Worm (Caenorhabditis elegans): Measurements from ENCODE around the gene K11D12.11.

The K11D12.11 gene

ce11 chrV:5018810-5019274 is 20.6 kb downstream of the K11D12.11 start, which contains the start of gene srr-4:
TSS of gene srr-4 (plus strand) at chrV:5019224.
- TF ChIP-seq skn-1 (tag; optimal IDR thresholded peaks at IDR 0.05) (peak; percentile 39), fos-1 (tag; optimal IDR thresholded peaks at IDR 0.05) (peak; percentile 66), sma-9 (GFP tag; optimal IDR thresholded peaks at IDR 0.05) (peak; percentile 18), sma-9 (tag; optimal IDR thresholded peaks at IDR 0.05) (no peak), C34F6.9 (tag; optimal IDR thresholded peaks at IDR 0.05) (no peak)

ce11 chrV:5018067-5018466 is 21.3 kb downstream of the K11D12.11 start:
- peak; percentile 55 for TF ChIP-seq sma-9 (GFP tag; optimal IDR thresholded peaks at IDR 0.05)
- TF ChIP-seq sma-9 (tag; optimal IDR thresholded peaks at IDR 0.05) = no peak
- no peak for TF ChIP-seq mdl-1 (tag; optimal IDR thresholded peaks at IDR 0.05)
- no peak for TF ChIP-seq unc-39 (tag; optimal IDR thresholded peaks at IDR 0.05)
- peak; percentile 38 for TF ChIP-seq fos-1 (tag; optimal IDR thresholded peaks at IDR 0.05)
- peak; percentile 42 for TF ChIP-seq Y55F3AM.14 (GFP tag; optimal IDR thresholded peaks at IDR 0.05)

ce11 chrV:5016728-5017127 is 22.7 kb downstream of the K11D12.11 start:
- no peak for TF ChIP-seq sem-4 (tag; optimal IDR thresholded peaks at IDR 0.05)
- no peak for TF ChIP-seq lin-39 (tag; optimal IDR thresholded peaks at IDR 0.05)
- TF ChIP-seq ztf-4 (tag; optimal IDR thresholded peaks at IDR 0.05) = no peak
- TF ChIP-seq elt-3 (tag; optimal IDR thresholded peaks at IDR 0.05) = no peak
- TF ChIP-seq crh-2 (tag; optimal IDR thresholded peaks at IDR 0.05) = no peak
- no peak for TF ChIP-seq nhr-129 (tag; optimal IDR thresholded peaks at IDR 0.05)
- no peak for TF ChIP-seq C34F6.9 (tag; optimal IDR thresholded peaks at IDR 0.05)
- TF ChIP-seq unc-39 (tag; optimal IDR thresholded peaks at IDR 0.05) = no peak
- TF ChIP-seq peb-1 (tag; optimal IDR thresholded peaks at IDR 0.05) = no peak

ce11 chrV:5012193-5012853 is 27.1 kb downstream of the K11D12.11 start, which contains the start of gene srr-6:
TSS of gene srr-6 (plus strand) at chrV:5012803.
- TF ChIP-seq fos-1 (tag; optimal IDR thresholded peaks at IDR 0.05) = peak; percentile 71
- no peak for TF ChIP-seq nhr-10 (tag; optimal IDR thresholded peaks at IDR 0.05)
- no peak for TF ChIP-seq mbf-1 (tag; optimal IDR thresholded peaks at IDR 0.05)

DNA sequence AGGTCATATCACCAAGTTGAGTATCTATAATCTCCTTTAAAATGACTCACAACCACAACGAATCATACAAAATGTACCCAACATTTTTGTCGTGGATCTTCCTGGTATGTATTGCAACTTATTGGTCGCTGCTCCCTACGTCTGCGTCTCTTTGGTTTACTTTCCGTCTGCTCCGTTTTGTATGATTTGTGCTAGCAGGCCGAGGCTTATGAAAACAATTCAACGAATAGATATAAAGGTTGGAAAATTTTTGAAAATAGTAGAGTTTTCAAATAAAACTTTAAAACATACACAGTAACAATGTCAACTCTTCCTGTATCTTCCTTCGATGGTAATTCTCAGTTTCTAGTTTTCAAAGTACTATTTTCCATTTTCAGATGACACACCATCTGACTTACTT is 38.0 kb downstream of the K11D12.11 start, which contains the start of gene srr-8:
TSS of gene srr-8 (plus strand) at position 301 of the 400 bp plus-strand sequence.
- TF ChIP-seq lin-11 (tag; optimal IDR thresholded peaks at IDR 0.05) = no peak

- TF ChIP-seq nhr-21 (tag; optimal IDR thresholded peaks at IDR 0.05) = no peak
- TF ChIP-seq fos-1 (tag; optimal IDR thresholded peaks at IDR 0.05) = peak; percentile 66
Measured at ce11 chrV:5000406-5000805, 39.0 kb downstream of the K11D12.11 start, which contains the start of gene ugt-7. TSS of gene ugt-7 (minus strand) at chrV:5000566.

DNA sequence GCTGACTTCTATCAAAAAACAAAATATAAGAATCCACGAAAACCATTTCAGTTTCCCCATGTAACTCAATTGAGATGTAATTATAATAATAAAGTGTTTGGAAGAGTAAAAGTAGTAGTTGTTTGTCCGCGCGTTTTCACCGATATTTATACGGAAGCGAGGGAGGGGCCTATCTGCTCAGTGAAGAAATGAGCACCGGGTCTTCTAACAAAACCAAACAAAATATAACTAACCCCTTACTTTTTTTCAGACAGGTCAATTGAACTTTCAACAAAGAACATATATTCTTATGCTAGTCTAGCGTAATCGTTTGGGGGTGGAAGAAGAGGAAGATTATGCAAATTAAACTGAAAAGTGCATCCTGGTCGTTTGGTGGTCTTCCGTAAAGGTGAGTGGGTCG is 44.2 kb downstream of the K11D12.11 start, which contains the start of gene ncx-9:
TSS of gene ncx-9 (minus strand) at position 101 of the 400 bp plus-strand sequence.
- TF ChIP-seq ama-1 (optimal IDR thresholded peaks at IDR 0.05) (no peak), elt-3 (tag; optimal IDR thresholded peaks at IDR 0.05) (no peak), nhr-6 (tag; optimal IDR thresholded peaks at IDR 0.05) (no peak), ztf-1 (GFP tag; conservative IDR thresholded peaks at IDR 0.05) (no peak), snpc-4 (tag; optimal IDR thresholded peaks at IDR 0.05) (no peak), fos-1 (tag; optimal IDR thresholded peaks at IDR 0.05) (no peak)

DNA sequence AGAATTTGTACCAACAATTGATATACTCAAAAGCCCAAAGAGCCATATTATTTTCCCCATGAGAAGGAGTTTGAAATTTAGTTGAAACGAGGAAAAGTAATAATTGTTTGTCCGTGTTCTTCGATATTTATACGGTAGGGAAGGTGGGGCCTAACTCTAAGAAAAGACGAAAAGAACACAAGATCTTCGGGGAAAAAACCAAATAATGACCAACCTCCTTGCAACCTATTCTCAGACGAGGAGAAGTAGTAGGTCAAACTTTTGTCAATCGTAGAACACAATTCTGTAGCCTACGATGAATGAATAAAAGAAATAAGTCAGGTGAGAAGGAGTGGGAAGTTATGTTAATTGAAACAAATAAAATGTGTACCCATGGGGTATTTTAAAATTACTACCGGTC is 52.3 kb downstream of the K11D12.11 start, which contains the start of gene ncx-8:
TSS of gene ncx-8 (minus strand) at position 101 of the 400 bp plus-strand sequence.
- TF ChIP-seq nhr-12 (tag; optimal IDR thresholded peaks at IDR 0.05) = no peak
